Worm (Caenorhabditis elegans): ENCODE results near the gene madd-3.

DNA sequence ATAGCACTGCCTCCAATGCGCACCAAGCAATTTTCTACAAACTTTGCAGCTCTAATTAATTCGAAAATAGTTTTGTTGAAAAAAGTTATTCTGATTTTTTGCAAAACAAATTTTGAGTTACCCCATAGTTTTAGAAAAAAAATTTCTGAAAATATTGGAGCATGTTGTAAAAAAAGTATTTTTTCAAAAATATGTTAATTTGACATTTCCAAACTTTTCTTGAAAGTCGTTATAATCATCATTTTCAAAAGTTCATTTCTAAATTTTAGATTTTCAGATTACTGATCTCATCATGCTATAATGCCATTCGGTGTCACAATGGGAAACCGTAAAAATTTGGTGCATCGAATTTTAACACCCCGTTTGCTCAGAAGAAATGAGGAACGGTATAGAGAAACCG is 28.7 kb downstream of the madd-3 start, which contains the start of gene del-1:
- TF ChIP-seq lir-3 (tag; optimal IDR thresholded peaks at IDR 0.05; ENCODE audit: poor library complexity) (no peak), lin-13 (GFP tag; optimal IDR thresholded peaks at IDR 0.05) (no peak), sptf-1 (tag; optimal IDR thresholded peaks at IDR 0.05) (no peak)
